Fruit fly (Drosophila melanogaster): Measurements from ENCODE around the gene fry.

DNA sequence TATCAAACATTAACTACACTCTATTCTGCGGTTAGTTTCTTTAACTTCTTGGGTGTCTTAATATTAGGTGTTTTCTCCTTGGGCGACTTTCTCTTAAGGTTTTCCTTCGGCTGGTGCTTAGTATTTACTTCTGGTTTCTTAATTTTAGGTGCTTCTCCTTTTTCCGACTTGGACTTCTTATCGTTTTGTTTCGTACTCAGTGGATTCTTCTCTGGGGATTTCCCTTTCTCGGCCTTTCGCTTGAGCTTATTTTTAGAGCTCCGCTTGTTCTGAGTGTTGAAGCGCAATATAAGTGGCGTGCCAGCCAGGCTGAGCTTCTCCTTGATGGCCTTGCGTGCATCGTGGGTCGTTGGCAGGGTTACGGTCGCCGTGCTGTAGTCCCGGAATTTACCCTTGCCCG lies 38.9 kb upstream of the fry start:
- no peak for TF ChIP-seq psq (optimal IDR thresholded peaks at IDR 0.05)
- no peak for TF ChIP-seq insv (optimal IDR thresholded peaks at IDR 0.05)
- no peak for TF ChIP-seq h (optimal IDR thresholded peaks at IDR 0.05)
- TF ChIP-seq ttk (optimal IDR thresholded peaks at IDR 0.05): no peak
- TF ChIP-seq Myc (optimal IDR thresholded peaks at IDR 0.05): no peak
- TF ChIP-seq Sin3A (optimal IDR thresholded peaks at IDR 0.05): no peak

Measured in Kc167 (cell line).